Fruit fly (Drosophila melanogaster): ENCODE data around the gene CG14715.

CG14715 gene

dm6 chr3R:11671784-11672183 lies 2.2 kb upstream of the CG14715 start:
- TF ChIP-seq ttk (optimal IDR thresholded peaks at IDR 0.05) (no peak), h (optimal IDR thresholded peaks at IDR 0.05) (no peak), Sin3A (optimal IDR thresholded peaks at IDR 0.05) (no peak)

dm6 chr3R:11678016-11678415 lies 4.0 kb downstream of the CG14715 start, which contains the start of gene CG18476:
Gene CG18476 (minus strand): TSS chr3R:11678116.
- TF ChIP-seq psq (optimal IDR thresholded peaks at IDR 0.05) (no peak), Sin3A (optimal IDR thresholded peaks at IDR 0.05) (no peak), Myc (optimal IDR thresholded peaks at IDR 0.05) (no peak), h (optimal IDR thresholded peaks at IDR 0.05) (no peak), insv (optimal IDR thresholded peaks at IDR 0.05) (no peak), ttk (optimal IDR thresholded peaks at IDR 0.05) (no peak)

- no peak for TF ChIP-seq Sin3A (optimal IDR thresholded peaks at IDR 0.05)
- TF ChIP-seq psq (optimal IDR thresholded peaks at IDR 0.05): no peak
- no peak for TF ChIP-seq insv (optimal IDR thresholded peaks at IDR 0.05)
- no peak for TF ChIP-seq ttk (optimal IDR thresholded peaks at IDR 0.05)
- TF ChIP-seq Myc (optimal IDR thresholded peaks at IDR 0.05): no peak
- TF ChIP-seq h (optimal IDR thresholded peaks at IDR 0.05): no peak
Measured at dm6 chr3R:11679513-11679912, 5.5 kb downstream of the CG14715 start, which contains the start of the genes Taf12 and Ho. Gene Taf12 (minus strand): TSS chr3R:11679690. Gene Ho (plus strand): TSS chr3R:11679743.

dm6 chr3R:11683675-11684074 lies 9.7 kb downstream of the CG14715 start:
- no peak for TF ChIP-seq psq (optimal IDR thresholded peaks at IDR 0.05)
- TF ChIP-seq ttk (optimal IDR thresholded peaks at IDR 0.05): no peak

- TF ChIP-seq ttk (optimal IDR thresholded peaks at IDR 0.05) (no peak), insv (optimal IDR thresholded peaks at IDR 0.05) (no peak), Myc (optimal IDR thresholded peaks at IDR 0.05) (no peak), psq (optimal IDR thresholded peaks at IDR 0.05) (no peak), Sin3A (optimal IDR thresholded peaks at IDR 0.05) (no peak), h (optimal IDR thresholded peaks at IDR 0.05) (no peak)
Measured at dm6 chr3R:11684316-11684715, 10.3 kb downstream of the CG14715 start, which contains the start of gene CG6830. Gene CG6830 (minus strand): TSS chr3R:11684342.

- TF ChIP-seq ttk (optimal IDR thresholded peaks at IDR 0.05) (no peak), psq (optimal IDR thresholded peaks at IDR 0.05) (no peak), h (optimal IDR thresholded peaks at IDR 0.05) (no peak), Sin3A (optimal IDR thresholded peaks at IDR 0.05) (no peak), Myc (optimal IDR thresholded peaks at IDR 0.05) (no peak), insv (optimal IDR thresholded peaks at IDR 0.05) (no peak)
Measured at dm6 chr3R:11688055-11688454, 14.0 kb downstream of the CG14715 start, which contains the start of gene CG6834. Gene CG6834 (minus strand): TSS chr3R:11688133.

dm6 chr3R:11689900-11690299 lies 15.9 kb downstream of the CG14715 start, which contains the start of gene CG6908:
Gene CG6908 (minus strand): TSS chr3R:11690051.
- TF ChIP-seq Sin3A (optimal IDR thresholded peaks at IDR 0.05): no peak
- no peak for TF ChIP-seq Myc (optimal IDR thresholded peaks at IDR 0.05)
- TF ChIP-seq h (optimal IDR thresholded peaks at IDR 0.05): no peak
- no peak for TF ChIP-seq insv (optimal IDR thresholded peaks at IDR 0.05)
- TF ChIP-seq psq (optimal IDR thresholded peaks at IDR 0.05): no peak
- TF ChIP-seq ttk (optimal IDR thresholded peaks at IDR 0.05): no peak

- no peak for TF ChIP-seq insv (optimal IDR thresholded peaks at IDR 0.05)
- TF ChIP-seq psq (optimal IDR thresholded peaks at IDR 0.05): no peak
Measured at dm6 chr3R:11690857-11691471, 16.9 kb downstream of the CG14715 start.

dm6 chr3R:11691747-11692146 lies 17.7 kb downstream of the CG14715 start, which contains the start of gene CG18765:
Gene CG18765 (minus strand): TSS chr3R:11691799.
- TF ChIP-seq Myc (optimal IDR thresholded peaks at IDR 0.05) (no peak), insv (optimal IDR thresholded peaks at IDR 0.05) (no peak), Sin3A (optimal IDR thresholded peaks at IDR 0.05) (no peak), psq (optimal IDR thresholded peaks at IDR 0.05) (no peak), h (optimal IDR thresholded peaks at IDR 0.05) (no peak), ttk (optimal IDR thresholded peaks at IDR 0.05) (no peak)

dm6 chr3R:11692504-11692903 lies 18.5 kb downstream of the CG14715 start:
- TF ChIP-seq Myc (optimal IDR thresholded peaks at IDR 0.05) (no peak), Sin3A (optimal IDR thresholded peaks at IDR 0.05) (no peak), psq (optimal IDR thresholded peaks at IDR 0.05) (no peak), insv (optimal IDR thresholded peaks at IDR 0.05) (no peak), h (optimal IDR thresholded peaks at IDR 0.05) (no peak), ttk (optimal IDR thresholded peaks at IDR 0.05) (no peak)

- no peak for TF ChIP-seq ttk (optimal IDR thresholded peaks at IDR 0.05)
- no peak for TF ChIP-seq Sin3A (optimal IDR thresholded peaks at IDR 0.05)
- TF ChIP-seq insv (optimal IDR thresholded peaks at IDR 0.05): no peak
- TF ChIP-seq Myc (optimal IDR thresholded peaks at IDR 0.05): no peak
- TF ChIP-seq psq (optimal IDR thresholded peaks at IDR 0.05): no peak
- TF ChIP-seq h (optimal IDR thresholded peaks at IDR 0.05): no peak
Measured at dm6 chr3R:11694311-11695305, 20.6 kb downstream of the CG14715 start, which contains the start of gene Fer3. Gene Fer3 (minus strand): TSS chr3R:11694311.

- TF ChIP-seq Myc (optimal IDR thresholded peaks at IDR 0.05): no peak
- TF ChIP-seq Sin3A (optimal IDR thresholded peaks at IDR 0.05): no peak
- TF ChIP-seq ttk (optimal IDR thresholded peaks at IDR 0.05): no peak
Measured at dm6 chr3R:11696209-11696608, 22.2 kb downstream of the CG14715 start, which contains the start of gene CG14717. Gene CG14717 (plus strand): TSS chr3R:11696509.
